Worm (Caenorhabditis elegans): Measurements from ENCODE around the gene prcc-1.
A peak's percentile ranks its signal among the peaks of the same experiment; 100 is the strongest.

ce11 chrIV:13057418-13057817 is 36.2 kb downstream of the prcc-1 start, which contains the start of gene scl-2:
- TF ChIP-seq dpff-1 (tag; optimal IDR thresholded peaks at IDR 0.05) (no peak), die-1 (tag; optimal IDR thresholded peaks at IDR 0.05) (no peak), F55B11.4 (tag; optimal IDR thresholded peaks at IDR 0.05; ENCODE audit: borderline replicate concordance, insufficient read depth) (no peak), unc-62 (GFP tag; optimal IDR thresholded peaks at IDR 0.05) (no peak), ama-1 (optimal IDR thresholded peaks at IDR 0.05) (no peak), ama-1 (GFP tag; optimal IDR thresholded peaks at IDR 0.05) (no peak), mel-28 (tag; optimal IDR thresholded peaks at IDR 0.05; ENCODE audit: borderline replicate concordance) (no peak), nhr-80 (tag; optimal IDR thresholded peaks at IDR 0.05) (peak; percentile 80), unc-130 (GFP tag; optimal IDR thresholded peaks at IDR 0.05) (no peak)
